Fruit fly (Drosophila melanogaster): ENCODE results near the gene arm.

dm6 chrX:1900123-1900818, at the start of gene arm:
- TF ChIP-seq psq (optimal IDR thresholded peaks at IDR 0.05) (no peak), CG8478 (optimal IDR thresholded peaks at IDR 0.05) (no peak), usp (GFP tag; optimal IDR thresholded peaks at IDR 0.05) (no peak), EcR (GFP tag; optimal IDR thresholded peaks at IDR 0.05) (no peak), Dll (optimal IDR thresholded peaks at IDR 0.05) (no peak), pan (optimal IDR thresholded peaks at IDR 0.05) (no peak)
